Worm (Caenorhabditis elegans) whole organism, L3 larva: ENCODE results near the gene F23A7.3.

ENCODE experiments used
- ZK546.5 ChIP-seq: sonication (generic microtip); optimal IDR thresholded peaks from 2 replicates; lab custom pipeline; 2017; ENCODE audit warnings: missing biosample characterization, missing genetic modification characterization
- aly-2 ChIP-seq: fragments of 150-350 bp; optimal IDR thresholded peaks from 2 replicates; lab custom pipeline; 2014; ENCODE audit warnings: missing biosample characterization, missing genetic modification characterization
- ceh-16 ChIP-seq: sonication (generic microtip); optimal IDR thresholded peaks from 2 replicates; lab custom pipeline; 2017; ENCODE audit warnings: missing biosample characterization, missing genetic modification characterization
- ceh-28 ChIP-seq: fragments of 150-350 bp; optimal IDR thresholded peaks from 2 replicates; lab custom pipeline; 2014; ENCODE audit warnings: missing biosample characterization, missing genetic modification reagents, missing genetic modification characterization
- ceh-82 ChIP-seq: fragments of 150-350 bp; optimal IDR thresholded peaks from 2 replicates; lab custom pipeline; 2014; ENCODE audit warnings: missing biosample characterization, missing genetic modification characterization
- ceh-9 ChIP-seq: sonication (generic microtip); optimal IDR thresholded peaks from 2 replicates; lab custom pipeline; 2018; ENCODE audit warnings: missing biosample characterization, missing genetic modification characterization
- egl-27 ChIP-seq: sonication (generic microtip); optimal IDR thresholded peaks from 4 replicates; lab custom pipeline; 2017; ENCODE audit warnings: missing biosample characterization, missing genetic modification reagents, missing genetic modification characterization
- elt-2 ChIP-seq: sonication (generic microtip); optimal IDR thresholded peaks from 2 replicates; lab custom pipeline; 2016; ENCODE audit warnings: missing genetic modification reagents, mild to moderate bottlenecking, missing genetic modification characterization, missing compliant biosample characterization
- elt-3 ChIP-seq, 3 experiments: fragments of 150-350 bp in 1 of 3; sonication (generic microtip) in 2 of 3; optimal IDR thresholded peaks; 2 replicates in 2 of 3; 4 replicates in 1 of 3; lab custom pipeline; 2014 to 2017; ENCODE audit warnings: missing biosample characterization in 3 of 3, missing genetic modification characterization in 3 of 3
- eor-1 ChIP-seq, 2 experiments: fragments of 150-350 bp; optimal IDR thresholded peaks; 2 replicates each; lab custom pipeline; 2014 to 2018; ENCODE audit warnings: missing biosample characterization in 2 of 2, missing genetic modification characterization in 2 of 2
- fkh-2 ChIP-seq: fragments of 150-350 bp; optimal IDR thresholded peaks from 2 replicates; lab custom pipeline; 2014; ENCODE audit warnings: missing biosample characterization, missing genetic modification reagents, missing genetic modification characterization
- jun-1 ChIP-seq: fragments of 150-350 bp; optimal IDR thresholded peaks from 2 replicates; lab custom pipeline; 2014; ENCODE audit warnings: missing biosample characterization, missing genetic modification reagents, missing genetic modification characterization
- lin-15B ChIP-seq: fragments of 150-350 bp; optimal IDR thresholded peaks from 2 replicates; lab custom pipeline; 2014; ENCODE audit warnings: missing biosample characterization, missing genetic modification characterization
- lsy-12 ChIP-seq: sonication (generic microtip); optimal IDR thresholded peaks from 2 replicates; lab custom pipeline; 2016; ENCODE audit warnings: mild to moderate bottlenecking, missing genetic modification characterization, missing compliant biosample characterization
- nfya-1 ChIP-seq: sonication (generic microtip); optimal IDR thresholded peaks from 2 replicates; lab custom pipeline; 2017; ENCODE audit warnings: missing genetic modification characterization, mild to moderate bottlenecking, missing compliant biosample characterization, antibody characterized with exemption, moderate library complexity; ENCODE audit not compliant: insufficient read depth
- nhr-12 ChIP-seq: fragments of 150-350 bp; optimal IDR thresholded peaks from 2 replicates; lab custom pipeline; 2014; ENCODE audit warnings: missing biosample characterization, missing genetic modification characterization
- nhr-23 ChIP-seq: fragments of 150-350 bp; optimal IDR thresholded peaks from 2 replicates; lab custom pipeline; 2014; ENCODE audit warnings: missing biosample characterization, missing genetic modification reagents, missing genetic modification characterization
- nhr-25 ChIP-seq: sonication (generic microtip); optimal IDR thresholded peaks from 2 replicates; lab custom pipeline; 2017; ENCODE audit warnings: missing biosample characterization, missing genetic modification characterization
- nhr-28 ChIP-seq: fragments of 150-350 bp; optimal IDR thresholded peaks from 2 replicates; lab custom pipeline; 2014; ENCODE audit warnings: missing biosample characterization, missing genetic modification characterization
- nhr-43 ChIP-seq: sonication (generic microtip); optimal IDR thresholded peaks from 2 replicates; lab custom pipeline; 2016; ENCODE audit warnings: mild to moderate bottlenecking, missing genetic modification characterization, missing compliant biosample characterization; ENCODE audit not compliant: poor library complexity, severe bottlenecking
- nhr-67 ChIP-seq: fragments of 150-350 bp; optimal IDR thresholded peaks from 2 replicates; lab custom pipeline; 2014; ENCODE audit warnings: missing biosample characterization, missing genetic modification characterization
- nhr-76 ChIP-seq: fragments of 150-350 bp; sonication (generic microtip); optimal IDR thresholded peaks from 5 replicates; lab custom pipeline; 2014; ENCODE audit warnings: missing biosample characterization, missing genetic modification characterization
- nhr-77 ChIP-seq: fragments of 150-350 bp; optimal IDR thresholded peaks from 2 replicates; lab custom pipeline; 2014; ENCODE audit warnings: missing biosample characterization, missing genetic modification characterization
- pha-4 ChIP-seq: fragments of 150-350 bp; optimal IDR thresholded peaks from 2 replicates; lab custom pipeline; 2014; ENCODE audit warnings: missing biosample characterization, missing genetic modification reagents, missing genetic modification characterization
- pqm-1 ChIP-seq: fragments of 150-350 bp; optimal IDR thresholded peaks from 2 replicates; lab custom pipeline; 2017; ENCODE audit warnings: missing biosample characterization, missing genetic modification characterization, inconsistent platforms
- sea-2 ChIP-seq: fragments of 150-350 bp; sonication (generic microtip); optimal IDR thresholded peaks from 4 replicates; lab custom pipeline; 2014; ENCODE audit warnings: missing biosample characterization, missing genetic modification reagents, missing genetic modification characterization
- skn-1 ChIP-seq: fragments of 150-350 bp; optimal IDR thresholded peaks from 2 replicates; lab custom pipeline; 2014; ENCODE audit warnings: missing biosample characterization, missing genetic modification characterization
- snpc-4 ChIP-seq: fragments of 150-350 bp; optimal IDR thresholded peaks from 2 replicates; lab custom pipeline; 2014; ENCODE audit warnings: missing biosample characterization, missing genetic modification characterization
- tbx-2 ChIP-seq: sonication (generic microtip); optimal IDR thresholded peaks from 2 replicates; lab custom pipeline; 2016; ENCODE audit warnings: mild to moderate bottlenecking, missing genetic modification characterization, missing compliant biosample characterization
- unc-39 ChIP-seq: sonication (generic microtip); optimal IDR thresholded peaks from 4 replicates; lab custom pipeline; 2017; ENCODE audit warnings: missing biosample characterization, missing genetic modification characterization
- unc-62 ChIP-seq: fragments of 150-350 bp; sonication (generic microtip); optimal IDR thresholded peaks from 4 replicates; lab custom pipeline; 2014; ENCODE audit warnings: missing biosample characterization, missing genetic modification reagents, missing genetic modification characterization
- zag-1 ChIP-seq: fragments of 150-350 bp; optimal IDR thresholded peaks from 2 replicates; lab custom pipeline; 2014; ENCODE audit warnings: missing biosample characterization, missing genetic modification characterization
- ztf-11 ChIP-seq: fragments of 150-350 bp; optimal IDR thresholded peaks from 2 replicates; lab custom pipeline; 2014; ENCODE audit warnings: missing biosample characterization, missing genetic modification characterization
- ztf-4 ChIP-seq: fragments of 150-350 bp; optimal IDR thresholded peaks from 2 replicates; lab custom pipeline; 2014; ENCODE audit warnings: missing biosample characterization, missing genetic modification characterization

Gene F23A7.3

ce11 chrX:16228622-16229021 lies 8.8 kb downstream of the F23A7.3 start, which contains the start of gene F23A7.5:
Gene F23A7.5, plus strand, starts transcription at chrX:16228922.
- TF ChIP-seq unc-39, result no peak
- no peak for TF ChIP-seq aly-2
- TF ChIP-seq nhr-23 (tag; lab: Kevin White, UChicago), result no peak
- TF ChIP-seq unc-62 (GFP tag; lab: Kevin White, UChicago), result no peak
- no peak for TF ChIP-seq elt-2
- TF ChIP-seq egl-27 (tag; lab: Kevin White, UChicago), result no peak
- no peak for TF ChIP-seq ceh-82 (tag; lab: Kevin White, UChicago)

ce11 chrX:16240626-16241025 lies 20.8 kb downstream of the F23A7.3 start:
- TF ChIP-seq jun-1 (tag; lab: Kevin White, UChicago), result no peak

- TF ChIP-seq pha-4, result no peak
- no peak for TF ChIP-seq egl-27 (tag; lab: Kevin White, UChicago)
- TF ChIP-seq nhr-25 (tag; lab: Kevin White, UChicago), result no peak
- no peak for TF ChIP-seq tbx-2 (tag; lab: Kevin White, UChicago)
- TF ChIP-seq nhr-77 (tag; lab: Kevin White, UChicago), result no peak
- TF ChIP-seq nhr-76 (tag; lab: Kevin White, UChicago), result no peak
- no peak for TF ChIP-seq nhr-43 (tag; lab: Kevin White, UChicago)
- no peak for TF ChIP-seq pqm-1 (tag; lab: Kevin White, UChicago)
- no peak for TF ChIP-seq ZK546.5 (tag; lab: Kevin White, UChicago)
- no peak for TF ChIP-seq nhr-28 (tag; lab: Kevin White, UChicago)
- TF ChIP-seq ceh-82 (tag; lab: Kevin White, UChicago), result no peak
- no peak for TF ChIP-seq nhr-12 (tag; lab: Kevin White, UChicago)
- no peak for TF ChIP-seq ceh-9 (tag; lab: Kevin White, UChicago)
- TF ChIP-seq jun-1 (tag; lab: Kevin White, UChicago), result no peak
- TF ChIP-seq elt-2, result no peak
- no peak for TF ChIP-seq nhr-67 (tag; lab: Kevin White, UChicago)
- no peak for TF ChIP-seq aly-2
- no peak for TF ChIP-seq nhr-23 (tag; lab: Kevin White, UChicago)
- TF ChIP-seq, all 47 proteins: peak for 0
Measured at ce11 chrX:16243129-16243528, 23.3 kb downstream of the F23A7.3 start.

- no peak for TF ChIP-seq elt-2
- TF ChIP-seq nhr-77 (tag; lab: Kevin White, UChicago), result no peak
Measured at ce11 chrX:16244764-16245244, 25.0 kb downstream of the F23A7.3 start, which contains the start of gene W10G6.1. Gene W10G6.1, plus strand, starts transcription at chrX:16245194.

ce11 chrX:16250679-16251078 lies 30.9 kb downstream of the F23A7.3 start, which contains the start of gene W10G6.6:
Gene W10G6.6, minus strand, starts transcription at chrX:16250779.
- TF ChIP-seq nhr-23 (tag; lab: Kevin White, UChicago) (no peak), ceh-28 (tag; lab: Kevin White, UChicago) (no peak), ceh-9 (tag; lab: Kevin White, UChicago) (no peak), lsy-12 (tag; lab: Kevin White, UChicago) (no peak), egl-27 (tag; lab: Kevin White, UChicago) (no peak), eor-1 (tag; optimal IDR thresholded peaks at IDR 0.05; lab: Kevin White, UChicago) (no peak), pha-4 (no peak), unc-62 (GFP tag; lab: Kevin White, UChicago) (no peak), nhr-43 (tag; lab: Kevin White, UChicago) (no peak), ZK546.5 (tag; lab: Kevin White, UChicago) (no peak), zag-1 (tag; lab: Kevin White, UChicago) (no peak), skn-1 (tag; lab: Kevin White, UChicago) (no peak), nhr-67 (tag; lab: Kevin White, UChicago) (no peak), nhr-12 (tag; lab: Kevin White, UChicago) (no peak), tbx-2 (tag; lab: Kevin White, UChicago) (no peak), nhr-28 (tag; lab: Kevin White, UChicago) (no peak)

ce11 chrX:16258503-16258902 lies 38.7 kb downstream of the F23A7.3 start:
- TF ChIP-seq lin-15B (tag; lab: Kevin White, UChicago) (no peak), ztf-4 (tag; lab: Kevin White, UChicago) (no peak), elt-2 (no peak), nfya-1 (tag; lab: Kevin White, UChicago) (no peak), fkh-2 (tag; lab: Kevin White, UChicago) (no peak), snpc-4 (no peak), elt-3 (tag; optimal IDR thresholded peaks at IDR 0.05; lab: Kevin White, UChicago) (no peak), nhr-25 (tag; lab: Kevin White, UChicago) (no peak), nhr-67 (tag; lab: Kevin White, UChicago) (no peak), sea-2 (GFP tag; lab: Kevin White, UChicago) (no peak), nhr-76 (tag; lab: Kevin White, UChicago) (no peak), ztf-11 (tag; lab: Kevin White, UChicago) (no peak), pqm-1 (tag; lab: Kevin White, UChicago) (no peak), lsy-12 (tag; lab: Kevin White, UChicago) (no peak), ceh-16 (tag; lab: Kevin White, UChicago) (no peak), aly-2 (no peak), skn-1 (tag; lab: Kevin White, UChicago) (no peak)
